Worm (Caenorhabditis elegans) whole organism, young adult: ENCODE measurements around the gene eif-3.F.

Experiments used
- B0035.1 ChIP-seq: sonication (generic microtip); optimal IDR thresholded peaks from 2 replicates; lab custom pipeline; 2016; ENCODE audit warnings: missing genetic modification characterization, mild to moderate bottlenecking, missing compliant biosample characterization, missing genotype, missing genetic modification reagents
- D2030.7 ChIP-seq: fragments of 200-800 bp; sonication (Bioruptor generic); IDR thresholded peaks from 2 replicates; pipeline ENCODE4 v1.3.6; 2022; ENCODE audit warnings: missing genetic modification reagents, missing genetic modification characterization, missing compliant biosample characterization
- F23B12.7 ChIP-seq: sonication (generic microtip); optimal IDR thresholded peaks from 2 replicates; lab custom pipeline; 2017; ENCODE audit warnings: missing genetic modification characterization, mild to moderate bottlenecking, missing compliant biosample characterization, antibody characterized with exemption, moderate library complexity; ENCODE audit not compliant: insufficient read depth
- F33H1.4 ChIP-seq: fragments of 200-800 bp; sonication (Bioruptor generic); IDR thresholded peaks from 2 replicates; pipeline ENCODE4 v1.3.6; 2022; ENCODE audit warnings: missing genetic modification reagents, missing genetic modification characterization, missing compliant biosample characterization
- F49E8.2 ChIP-seq: sonication (generic microtip); optimal IDR thresholded peaks from 3 replicates; lab custom pipeline; 2017; ENCODE audit warnings: missing genetic modification characterization, mild to moderate bottlenecking, missing compliant biosample characterization, antibody characterized with exemption, moderate library complexity; ENCODE audit not compliant: insufficient read depth
- F55B11.4 ChIP-seq: sonication (generic microtip); optimal IDR thresholded peaks from 2 replicates; lab custom pipeline; 2016; ENCODE audit warnings: missing compliant biosample characterization, missing genetic modification characterization, borderline replicate concordance; ENCODE audit not compliant: insufficient read depth
- K11D2.4 ChIP-seq: fragments of 200-800 bp; sonication (Bioruptor generic); IDR thresholded peaks from 2 replicates; pipeline ENCODE4 v1.3.6; 2022; ENCODE audit warnings: missing genetic modification reagents, missing genetic modification characterization, missing compliant biosample characterization
- K12H6.12 ChIP-seq: fragments of 200-800 bp; sonication (Bioruptor generic); optimal IDR thresholded peaks from 2 replicates; lab custom pipeline; 2018; ENCODE audit warnings: mild to moderate bottlenecking, missing genetic modification characterization, missing compliant biosample characterization
- Y53F4B.3 ChIP-seq: fragments of 200-800 bp; sonication (Bioruptor generic); IDR thresholded peaks from 2 replicates; pipeline ENCODE4 v1.3.6; 2022; ENCODE audit warnings: missing genetic modification reagents, missing genetic modification characterization, missing compliant biosample characterization
- Y53G8AR.9 ChIP-seq: fragments of 200-800 bp; sonication (Bioruptor generic); conservative IDR thresholded peaks from 2 replicates; pipeline ENCODE4 v1.3.6; 2022; ENCODE audit warnings: missing genetic modification reagents, missing genetic modification characterization, missing compliant biosample characterization
- Y56A3A.18 ChIP-seq: fragments of 200-800 bp; sonication (Bioruptor generic); IDR thresholded peaks from 2 replicates; pipeline ENCODE4 v1.3.6; 2022; ENCODE audit warnings: missing genetic modification reagents, missing genetic modification characterization, missing compliant biosample characterization
- ZK185.1 ChIP-seq: sonication (generic microtip); optimal IDR thresholded peaks from 2 replicates; lab custom pipeline; 2016; ENCODE audit warnings: mild to moderate bottlenecking, missing genetic modification characterization, missing compliant biosample characterization; ENCODE audit not compliant: poor library complexity, severe bottlenecking
- ama-1 ChIP-seq, 3 experiments: fragments of 150-350 bp in 1 of 3; sonication (generic microtip) in 2 of 3; optimal IDR thresholded peaks; 2 replicates each; lab custom pipeline; 2014 to 2018; ENCODE audit warnings: missing biosample characterization in 2 of 3, missing genetic modification characterization in 2 of 3, missing genetic modification reagents in 2 of 3
- bed-1 ChIP-seq: fragments of 200-800 bp; sonication (Bioruptor generic); IDR thresholded peaks from 2 replicates; pipeline ENCODE4 v1.3.6; 2022; ENCODE audit warnings: missing genetic modification reagents, missing genetic modification characterization, missing compliant biosample characterization
- cebp-1 ChIP-seq, 2 experiments: fragments of 200-800 bp in 1 of 2; sonication (Bioruptor generic) in 1 of 2; sonication (generic microtip) in 1 of 2; IDR thresholded peaks in 1 of 2; optimal IDR thresholded peaks in 1 of 2; 2 replicates each; pipeline versions ENCODE4 v1.3.6 to Lab custom; 2017 to 2022; ENCODE audit warnings: missing compliant biosample characterization in 2 of 2, missing genetic modification characterization in 2 of 2, mild to moderate bottlenecking in 1 of 2, missing genetic modification reagents in 1 of 2, moderate library complexity in 1 of 2
- ceh-58 ChIP-seq: fragments of 200-800 bp; sonication (Bioruptor generic); IDR thresholded peaks from 2 replicates; pipeline ENCODE4 v1.3.6; 2022; ENCODE audit warnings: missing genetic modification characterization, missing compliant biosample characterization
- hmg-1.2 ChIP-seq: fragments of 200-800 bp; sonication (Bioruptor generic); IDR thresholded peaks from 2 replicates; pipeline ENCODE4 v1.3.6; 2022; ENCODE audit warnings: missing genetic modification reagents, missing genetic modification characterization, missing compliant biosample characterization
- lin-26 ChIP-seq: fragments of 200-800 bp; sonication (Bioruptor generic); IDR thresholded peaks from 2 replicates; pipeline ENCODE4 v1.3.6; 2022; ENCODE audit warnings: missing genetic modification reagents, missing genetic modification characterization, missing compliant biosample characterization
- lin-35 ChIP-seq, 3 experiments: fragments of 150-350 bp in 2 of 3; sonication (generic microtip) in 1 of 3; optimal IDR thresholded peaks; 2 replicates each; lab custom pipeline; 2014 to 2018; ENCODE audit warnings: missing biosample characterization in 3 of 3, missing genetic modification characterization in 3 of 3, missing genetic modification reagents in 3 of 3
- lin-54 ChIP-seq: fragments of 200-800 bp; sonication (Bioruptor generic); optimal IDR thresholded peaks from 2 replicates; lab custom pipeline; 2018; ENCODE audit warnings: mild to moderate bottlenecking, missing genetic modification characterization, missing compliant biosample characterization
- lir-1 ChIP-seq: fragments of 200-800 bp; sonication (Bioruptor generic); conservative IDR thresholded peaks from 2 replicates; pipeline ENCODE4 v1.3.6; 2022; ENCODE audit warnings: missing genetic modification reagents, missing genetic modification characterization, missing compliant biosample characterization
- lsl-1 ChIP-seq: fragments of 200-800 bp; sonication (Bioruptor generic); optimal IDR thresholded peaks from 2 replicates; lab custom pipeline; 2018; ENCODE audit warnings: mild to moderate bottlenecking, missing genetic modification characterization, moderate library complexity, missing compliant biosample characterization
- madf-10 ChIP-seq: sonication (generic microtip); optimal IDR thresholded peaks from 2 replicates; lab custom pipeline; 2016; ENCODE audit warnings: mild to moderate bottlenecking, missing genetic modification characterization, missing compliant biosample characterization
- madf-3 ChIP-seq: fragments of 200-800 bp; sonication (Bioruptor generic); IDR thresholded peaks from 2 replicates; pipeline ENCODE4 v1.3.6; 2022; ENCODE audit warnings: missing genetic modification reagents, missing genetic modification characterization, missing compliant biosample characterization
- madf-6 ChIP-seq: fragments of 200-800 bp; sonication (Bioruptor generic); IDR thresholded peaks from 2 replicates; pipeline ENCODE4 v1.3.6; 2022; ENCODE audit warnings: missing genetic modification reagents, missing genetic modification characterization, missing compliant biosample characterization
- madf-8 ChIP-seq: fragments of 200-800 bp; sonication (Bioruptor generic); conservative IDR thresholded peaks from 2 replicates; pipeline ENCODE4 v1.3.6; 2022; ENCODE audit warnings: missing genetic modification reagents, missing genetic modification characterization, missing compliant biosample characterization
- mcd-1 ChIP-seq: fragments of 200-800 bp; sonication (Bioruptor generic); IDR thresholded peaks from 2 replicates; pipeline ENCODE4 v1.3.6; 2022; ENCODE audit warnings: missing genetic modification reagents, missing genetic modification characterization, missing compliant biosample characterization
- mel-28 ChIP-seq: sonication (generic microtip); optimal IDR thresholded peaks from 2 replicates; lab custom pipeline; 2016; ENCODE audit warnings: borderline replicate concordance, mild to moderate bottlenecking, missing genetic modification characterization, missing compliant biosample characterization
- nfyb-1 ChIP-seq: fragments of 200-800 bp; sonication (Bioruptor generic); IDR thresholded peaks from 2 replicates; pipeline ENCODE4 v1.3.6; 2022; ENCODE audit warnings: missing genetic modification reagents, missing genetic modification characterization, missing compliant biosample characterization
- nhr-80 ChIP-seq: sonication (generic microtip); optimal IDR thresholded peaks from 2 replicates; lab custom pipeline; 2016; ENCODE audit warnings: missing genetic modification characterization, missing compliant biosample characterization
- sea-2 ChIP-seq: fragments of 200-800 bp; sonication (Bioruptor generic); IDR thresholded peaks from 2 replicates; pipeline ENCODE4 v1.3.6; 2022; ENCODE audit warnings: missing genetic modification characterization, missing compliant biosample characterization
- snpc-1.3 ChIP-seq: sonication (generic microtip); optimal IDR thresholded peaks from 2 replicates; lab custom pipeline; 2017; ENCODE audit warnings: missing genetic modification characterization, mild to moderate bottlenecking, missing compliant biosample characterization, antibody characterized with exemption, moderate library complexity, missing genotype, missing genetic modification reagents; ENCODE audit not compliant: insufficient read depth
- tbp1 ChIP-seq: fragments of 200-800 bp; sonication (Bioruptor generic); optimal IDR thresholded peaks from 2 replicates; lab custom pipeline; 2018; ENCODE audit warnings: mild to moderate bottlenecking, missing genetic modification characterization, missing compliant biosample characterization
- tlf-1 ChIP-seq: fragments of 200-800 bp; sonication (Bioruptor generic); optimal IDR thresholded peaks from 2 replicates; lab custom pipeline; 2018; ENCODE audit warnings: mild to moderate bottlenecking, missing genetic modification characterization, missing compliant biosample characterization
- xnd-1 ChIP-seq: sonication (generic microtip); optimal IDR thresholded peaks from 2 replicates; lab custom pipeline; 2016; ENCODE audit warnings: missing genotype, missing genetic modification reagents, missing genetic modification characterization, missing compliant biosample characterization
- zfh-2 ChIP-seq: fragments of 200-800 bp; sonication (Bioruptor generic); conservative IDR thresholded peaks from 2 replicates; pipeline ENCODE4 v1.3.6; 2022; ENCODE audit warnings: missing genetic modification reagents, missing genetic modification characterization, missing compliant biosample characterization

Gene eif-3.F

ce11 chrII:9283668-9284357, 47.6 kb upstream of the eif-3.F start (continued):
- TF ChIP-seq lin-35 (GFP tag; optimal IDR thresholded peaks at IDR 0.05; lab: Kevin White, UChicago), result no peak
- no peak for TF ChIP-seq K12H6.12
- no peak for TF ChIP-seq F55B11.4 (tag; lab: Kevin White, UChicago)

- TF ChIP-seq lin-26 (GFP tag; lab: Robert Waterston, UW) (peak; percentile 68), nfyb-1 (0 out of 2 replicates have a peak, but pooled peaks have one; percentile 3), ZK185.1 (tag; lab: Kevin White, UChicago) (peak; percentile 19), Y56A3A.18 (peak; percentile 38; the same call in 1 of the 2 replicates), D2030.7 (GFP tag; lab: Robert Waterston, UW) (no peak), zfh-2 (GFP tag; lab: Robert Waterston, UW) (0 out of 2 replicates have a peak, but pooled peaks have one; percentile 43), nhr-80 (tag; lab: Kevin White, UChicago) (peak; percentile 11), K11D2.4 (0 out of 2 replicates have a peak, but pooled peaks have one; percentile 19), madf-10 (tag; lab: Kevin White, UChicago) (peak; percentile 64), mcd-1 (GFP tag; lab: Robert Waterston, UW) (no peak), Y53F4B.3 (GFP tag; lab: Robert Waterston, UW) (no peak)
These were observed 46.9 kb upstream of the eif-3.F start for ce11 chrII:9284358-9285170.

ce11 chrII:9285171-9286025, 46.0 kb upstream of the eif-3.F start, which contains the start of gene mtrr-1:
Gene mtrr-1 (plus strand): TSS chrII:9285975.
- TF ChIP-seq hmg-1.2 (GFP tag; lab: Robert Waterston, UW) (no peak), mel-28 (tag; lab: Kevin White, UChicago) (peak; percentile 13), xnd-1 (tag; lab: Kevin White, UChicago) (peak; percentile 62), tbp1 (GFP tag; lab: Kevin White, UChicago) (peak; percentile 18), cebp-1 (GFP tag; IDR thresholded peaks at IDR 0.05; lab: Robert Waterston, UW) (no peak), cebp-1 (tag; optimal IDR thresholded peaks at IDR 0.05; lab: Kevin White, UChicago) (peak; percentile 11), ceh-58 (no peak), lin-26 (GFP tag; lab: Robert Waterston, UW) (peak; percentile 49), ama-1 (optimal IDR thresholded peaks at IDR 0.05; lab: Kevin White, UChicago) (peak; percentile 90), ama-1 (GFP tag; optimal IDR thresholded peaks at IDR 0.05; lab: Kevin White, UChicago) (peak in 1 of 2 experiments; percentile 21), nhr-80 (tag; lab: Kevin White, UChicago) (no peak), madf-8 (GFP tag; lab: Robert Waterston, UW) (peak; percentile 57), snpc-1.3 (tag; lab: Kevin White, UChicago) (peak; percentile 46), Y53G8AR.9 (GFP tag; lab: Robert Waterston, UW) (peak; percentile 47; the same call in 1 of the 2 replicates), B0035.1 (no peak), lin-35 (GFP tag; optimal IDR thresholded peaks at IDR 0.05; lab: Kevin White, UChicago) (peak in 1 of 3 experiments; percentile 30), K11D2.4 (no peak), sea-2 (GFP tag; lab: Robert Waterston, UW) (no peak), F33H1.4 (peak; percentile 91), bed-1 (GFP tag; lab: Robert Waterston, UW) (no peak), lsl-1 (GFP tag; lab: Kevin White, UChicago) (peak; percentile 85), ZK185.1 (tag; lab: Kevin White, UChicago) (peak; percentile 49), lin-54 (GFP tag; lab: Kevin White, UChicago) (peak; percentile 36), F23B12.7 (no peak), madf-3 (GFP tag; lab: Robert Waterston, UW) (peak; percentile 57; the same call in 1 of the 2 replicates), F49E8.2 (tag; lab: Kevin White, UChicago) (peak; percentile 46), madf-6 (peak; percentile 87), tlf-1 (GFP tag; lab: Kevin White, UChicago) (peak; percentile 7), lir-1 (GFP tag; lab: Robert Waterston, UW) (peak; percentile 5; the same call in 1 of the 2 replicates), mcd-1 (GFP tag; lab: Robert Waterston, UW) (peak; percentile 17; the same call in 1 of the 2 replicates)
